Worm (Caenorhabditis elegans) whole organism, L1 larva: ENCODE measurements around the gene K08E7.8.

Experiments used
- C16A3.4 ChIP-seq: fragments of 150-350 bp; optimal IDR thresholded peaks from 2 replicates; lab custom pipeline; 2014; ENCODE audit warnings: missing biosample characterization, missing genetic modification characterization
- C34B4.2 ChIP-seq: sonication (generic microtip); optimal IDR thresholded peaks from 2 replicates; lab custom pipeline; 2017; ENCODE audit warnings: mild to moderate bottlenecking, missing genetic modification characterization, missing compliant biosample characterization
- Y116A8C.19 ChIP-seq: sonication (generic microtip); optimal IDR thresholded peaks from 2 replicates; lab custom pipeline; 2016; ENCODE audit warnings: missing compliant biosample characterization, missing genetic modification characterization, borderline replicate concordance
- aha-1 ChIP-seq: fragments of 150-350 bp; optimal IDR thresholded peaks from 2 replicates; lab custom pipeline; 2014; ENCODE audit warnings: missing biosample characterization, missing genetic modification characterization
- alr-1 ChIP-seq: fragments of 200-800 bp; sonication (Bioruptor generic); optimal IDR thresholded peaks from 2 replicates; lab custom pipeline; 2018; ENCODE audit warnings: borderline replicate concordance, mild to moderate bottlenecking, missing genetic modification characterization, missing compliant biosample characterization
- aly-2 ChIP-seq: fragments of 150-350 bp; optimal IDR thresholded peaks from 2 replicates; lab custom pipeline; 2014; ENCODE audit warnings: missing biosample characterization, missing genetic modification characterization
- blmp-1 ChIP-seq: fragments of 150-350 bp; optimal IDR thresholded peaks from 2 replicates; lab custom pipeline; 2014; ENCODE audit warnings: missing biosample characterization, missing genetic modification characterization
- ceh-63 ChIP-seq: fragments of 200-800 bp; sonication (Bioruptor generic); optimal IDR thresholded peaks from 2 replicates; lab custom pipeline; 2018; ENCODE audit warnings: mild to moderate bottlenecking, missing genetic modification characterization, missing compliant biosample characterization
- ceh-8 ChIP-seq: fragments of 200-800 bp; sonication (Bioruptor generic); optimal IDR thresholded peaks from 2 replicates; lab custom pipeline; 2018; ENCODE audit warnings: mild to moderate bottlenecking, missing genetic modification characterization, moderate library complexity, missing compliant biosample characterization
- ceh-82 ChIP-seq, 3 experiments: fragments of 150-350 bp in 1 of 3; sonication (generic microtip) in 2 of 3; optimal IDR thresholded peaks; 2 replicates each; lab custom pipeline; 2014 to 2017; ENCODE audit warnings: missing biosample characterization in 3 of 3, missing genetic modification characterization in 3 of 3
- ceh-88 ChIP-seq: fragments of 200-800 bp; sonication (Bioruptor generic); IDR thresholded peaks from 2 replicates; pipeline ENCODE4 v1.3.6; 2022; ENCODE audit warnings: missing genetic modification characterization, missing compliant biosample characterization
- ceh-90 ChIP-seq: sonication (generic microtip); optimal IDR thresholded peaks from 2 replicates; lab custom pipeline; 2016; ENCODE audit warnings: missing genetic modification characterization, missing compliant biosample characterization
- dpl-1 ChIP-seq, 3 experiments: fragments of 150-350 bp in 2 of 3; sonication (generic microtip) in 1 of 3; optimal IDR thresholded peaks; 2 replicates each; lab custom pipeline; 2014 to 2017; ENCODE audit warnings: missing biosample characterization in 3 of 3, missing genetic modification characterization in 3 of 3, missing genetic modification reagents in 3 of 3
- efl-1 ChIP-seq, 4 experiments: fragments of 150-350 bp; optimal IDR thresholded peaks in 3 of 4; peaks in 1 of 4; 1 replicate in 1 of 4; 2 replicates in 3 of 4; lab custom pipeline; 2014; ENCODE audit warnings: missing biosample characterization in 2 of 4, missing genetic modification characterization in 2 of 4, missing genetic modification reagents in 2 of 4
- efl-3 ChIP-seq: fragments of 200-800 bp; sonication (Bioruptor generic); optimal IDR thresholded peaks from 2 replicates; lab custom pipeline; 2018; ENCODE audit warnings: mild to moderate bottlenecking, missing genetic modification characterization, missing compliant biosample characterization
- egl-13 ChIP-seq: sonication (generic microtip); optimal IDR thresholded peaks from 2 replicates; lab custom pipeline; 2016; ENCODE audit warnings: missing genotype, missing genetic modification reagents, missing genetic modification characterization, missing compliant biosample characterization
- elt-2 ChIP-seq: sonication (generic microtip); optimal IDR thresholded peaks from 2 replicates; lab custom pipeline; 2016; ENCODE audit warnings: missing genetic modification characterization, mild to moderate bottlenecking, inconsistent platforms, missing compliant biosample characterization, missing genetic modification reagents
- elt-3 ChIP-seq, 6 experiments: fragments of 150-350 bp in 1 of 6; sonication (generic microtip); optimal IDR thresholded peaks; 2 replicates each; lab custom pipeline; 2017 to 2018; ENCODE audit warnings: missing biosample characterization in 6 of 6, missing genetic modification characterization in 6 of 6, inconsistent platforms in 1 of 6
- fkh-10 ChIP-seq: sonication (generic microtip); optimal IDR thresholded peaks from 2 replicates; lab custom pipeline; 2017; ENCODE audit warnings: missing biosample characterization, missing genetic modification reagents, missing genetic modification characterization
- fkh-4 ChIP-seq: sonication (generic microtip); optimal IDR thresholded peaks from 2 replicates; lab custom pipeline; 2016; ENCODE audit warnings: missing compliant biosample characterization, missing genetic modification characterization, borderline replicate concordance
- grh-1 ChIP-seq: fragments of 200-800 bp; sonication (Bioruptor generic); IDR thresholded peaks from 2 replicates; pipeline ENCODE4 v1.3.6; 2022; ENCODE audit warnings: missing genetic modification reagents, missing genetic modification characterization, missing compliant biosample characterization
- hlh-17 ChIP-seq: fragments of 200-800 bp; sonication (Bioruptor generic); optimal IDR thresholded peaks from 2 replicates; lab custom pipeline; 2018; ENCODE audit warnings: missing genetic modification characterization, mild to moderate bottlenecking, missing compliant biosample characterization, moderate library complexity, borderline replicate concordance
- hpl-2 ChIP-seq: fragments of 150-350 bp; optimal IDR thresholded peaks from 2 replicates; lab custom pipeline; 2014; ENCODE audit warnings: missing biosample characterization, missing genetic modification reagents, missing genetic modification characterization
- jun-1 ChIP-seq: fragments of 150-350 bp; optimal IDR thresholded peaks from 2 replicates; lab custom pipeline; 2014; ENCODE audit warnings: missing biosample characterization, missing genetic modification reagents, missing genetic modification characterization
- lin-14 ChIP-seq: fragments of 200-800 bp; sonication (Bioruptor generic); optimal IDR thresholded peaks from 2 replicates; lab custom pipeline; 2018; ENCODE audit warnings: mild to moderate bottlenecking, missing genetic modification characterization, moderate library complexity, missing compliant biosample characterization
- lin-15B ChIP-seq: fragments of 150-350 bp; sonication (generic microtip); optimal IDR thresholded peaks from 3 replicates; lab custom pipeline; 2014; ENCODE audit warnings: missing biosample characterization, missing genetic modification characterization
- lin-35 ChIP-seq, 2 experiments: fragments of 150-350 bp; optimal IDR thresholded peaks; 2 replicates each; lab custom pipeline; 2014; ENCODE audit warnings: missing biosample characterization in 2 of 2, missing genetic modification characterization in 2 of 2, missing genetic modification reagents in 2 of 2
- lin-39 ChIP-seq: fragments of 150-350 bp; optimal IDR thresholded peaks from 2 replicates; lab custom pipeline; 2014; ENCODE audit warnings: missing biosample characterization, missing genetic modification reagents, missing genetic modification characterization
- lir-3 ChIP-seq: sonication (generic microtip); optimal IDR thresholded peaks from 2 replicates; lab custom pipeline; 2016; ENCODE audit warnings: mild to moderate bottlenecking, missing genetic modification characterization, moderate library complexity, missing compliant biosample characterization; ENCODE audit not compliant: poor library complexity
- nhr-12 ChIP-seq: sonication (generic microtip); optimal IDR thresholded peaks from 2 replicates; lab custom pipeline; 2017; ENCODE audit warnings: missing biosample characterization, missing genetic modification characterization
- nhr-19 ChIP-seq: fragments of 200-800 bp; sonication (Bioruptor generic); conservative IDR thresholded peaks from 2 replicates; pipeline ENCODE4 v1.3.6; 2022; ENCODE audit warnings: missing genetic modification characterization, missing compliant biosample characterization
- nhr-237 ChIP-seq: fragments of 150-350 bp; optimal IDR thresholded peaks from 2 replicates; lab custom pipeline; 2014; ENCODE audit warnings: missing biosample characterization, missing genetic modification characterization
- nhr-28 ChIP-seq: fragments of 150-350 bp; optimal IDR thresholded peaks from 2 replicates; lab custom pipeline; 2014; ENCODE audit warnings: missing biosample characterization, missing genetic modification characterization
- nhr-71 ChIP-seq: sonication (generic microtip); optimal IDR thresholded peaks from 2 replicates; lab custom pipeline; 2016; ENCODE audit warnings: mild to moderate bottlenecking, missing genetic modification characterization, moderate library complexity, missing compliant biosample characterization
- nhr-77 ChIP-seq: fragments of 150-350 bp; optimal IDR thresholded peaks from 2 replicates; lab custom pipeline; 2014; ENCODE audit warnings: missing biosample characterization, missing genetic modification characterization
- nhr-84 ChIP-seq: sonication (generic microtip); optimal IDR thresholded peaks from 2 replicates; lab custom pipeline; 2017; ENCODE audit warnings: missing biosample characterization, missing genetic modification characterization
- pag-3 ChIP-seq: sonication (generic microtip); optimal IDR thresholded peaks from 2 replicates; lab custom pipeline; 2017; ENCODE audit warnings: missing genetic modification characterization, mild to moderate bottlenecking, missing compliant biosample characterization, antibody characterized with exemption, borderline replicate concordance; ENCODE audit not compliant: insufficient read depth
- pqm-1 ChIP-seq: sonication (generic microtip); optimal IDR thresholded peaks from 3 replicates; lab custom pipeline; 2017; ENCODE audit warnings: missing biosample characterization, missing genetic modification characterization
- skn-1 ChIP-seq: fragments of 150-350 bp; optimal IDR thresholded peaks from 2 replicates; lab custom pipeline; 2014; ENCODE audit warnings: missing biosample characterization, missing genetic modification characterization
- snpc-4 ChIP-seq: fragments of 150-350 bp; optimal IDR thresholded peaks from 2 replicates; lab custom pipeline; 2014; ENCODE audit warnings: missing biosample characterization, missing genetic modification characterization
- snu-23 ChIP-seq: sonication (generic microtip); optimal IDR thresholded peaks from 2 replicates; lab custom pipeline; 2016; ENCODE audit warnings: missing genetic modification characterization, missing compliant biosample characterization
- sptf-1 ChIP-seq: fragments of 150-350 bp; optimal IDR thresholded peaks from 2 replicates; lab custom pipeline; 2014; ENCODE audit warnings: missing biosample characterization, missing genetic modification characterization
- swsn-7 ChIP-seq: sonication (generic microtip); optimal IDR thresholded peaks from 2 replicates; lab custom pipeline; 2016; ENCODE audit warnings: missing genetic modification characterization, missing compliant biosample characterization
- tbx-2 ChIP-seq: sonication (generic microtip); optimal IDR thresholded peaks from 2 replicates; lab custom pipeline; 2016; ENCODE audit warnings: missing genetic modification characterization, missing compliant biosample characterization
- tlp-1 ChIP-seq: fragments of 150-350 bp; optimal IDR thresholded peaks from 2 replicates; lab custom pipeline; 2014; ENCODE audit warnings: missing biosample characterization, missing genetic modification characterization
- unc-130 ChIP-seq: fragments of 150-350 bp; optimal IDR thresholded peaks from 2 replicates; lab custom pipeline; 2017; ENCODE audit warnings: missing biosample characterization, missing genetic modification characterization, inconsistent platforms
- unc-30 ChIP-seq: sonication (generic microtip); optimal IDR thresholded peaks from 2 replicates; lab custom pipeline; 2017; ENCODE audit warnings: missing biosample characterization, missing genetic modification characterization
- unc-86 ChIP-seq: sonication (generic microtip); optimal IDR thresholded peaks from 2 replicates; lab custom pipeline; 2016; ENCODE audit warnings: missing genetic modification characterization, missing compliant biosample characterization
- vab-15 ChIP-seq: sonication (generic microtip); optimal IDR thresholded peaks from 2 replicates; lab custom pipeline; 2017; ENCODE audit warnings: missing genotype, mild to moderate bottlenecking, missing genetic modification characterization, missing compliant biosample characterization
- zag-1 ChIP-seq: fragments of 150-350 bp; optimal IDR thresholded peaks from 2 replicates; lab custom pipeline; 2014; ENCODE audit warnings: missing biosample characterization, missing genetic modification characterization
- ztf-11 ChIP-seq, 2 experiments: sonication (generic microtip); optimal IDR thresholded peaks; 2 replicates each; lab custom pipeline; 2016 to 2017; ENCODE audit warnings: missing genetic modification characterization in 2 of 2, missing biosample characterization in 1 of 2, missing compliant biosample characterization in 1 of 2
- ztf-4 ChIP-seq: fragments of 150-350 bp; optimal IDR thresholded peaks from 2 replicates; lab custom pipeline; 2014; ENCODE audit warnings: missing biosample characterization, missing genetic modification characterization

Gene K08E7.8

DNA sequence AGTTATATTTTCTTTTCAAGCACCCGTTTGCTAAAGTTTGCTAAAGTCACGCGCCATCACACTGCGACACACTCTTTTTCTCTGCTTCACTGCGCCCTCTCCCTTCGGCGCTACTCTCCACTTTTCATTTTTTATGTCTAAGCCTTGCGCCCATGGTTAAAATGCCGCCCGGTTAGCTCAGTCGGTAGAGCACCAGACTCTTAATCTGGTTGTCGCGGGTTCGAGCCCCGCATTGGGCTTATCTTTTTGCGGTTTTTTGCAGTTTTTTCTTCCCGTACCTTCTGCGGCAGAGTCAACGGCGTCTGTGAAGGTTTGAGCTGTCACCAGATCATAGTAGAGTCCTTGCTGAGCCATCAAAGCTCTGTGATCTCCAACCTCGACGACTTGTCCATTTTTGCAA, 8.7 kb upstream of the K08E7.8 start (continued):
- TF ChIP-seq ceh-63 (GFP tag; lab: Kevin White, UChicago) (peak; percentile 1), unc-30 (no peak), egl-13 (tag; lab: Kevin White, UChicago) (peak; percentile 73), elt-3 (tag; optimal IDR thresholded peaks at IDR 0.05; lab: Kevin White, UChicago) (peak in 2 of 6 experiments; percentile 1 to 21), grh-1 (no peak), C16A3.4 (peak; percentile 53), ztf-4 (tag; lab: Kevin White, UChicago) (no peak), zag-1 (tag; lab: Kevin White, UChicago) (no peak), lin-35 (GFP tag; optimal IDR thresholded peaks at IDR 0.05; lab: Kevin White, UChicago) (peak; percentile 68 to 78), lir-3 (tag; lab: Kevin White, UChicago) (peak; percentile 61), hlh-17 (GFP tag; lab: Kevin White, UChicago) (no peak), nhr-237 (tag; lab: Kevin White, UChicago) (no peak), alr-1 (tag; lab: Kevin White, UChicago) (no peak), dpl-1 (GFP tag; optimal IDR thresholded peaks at IDR 0.05; lab: Kevin White, UChicago) (peak; percentile 27 to 67 (median 53)), nhr-84 (tag; lab: Kevin White, UChicago) (no peak), pag-3 (tag; lab: Kevin White, UChicago) (no peak), unc-130 (tag; lab: Kevin White, UChicago) (no peak), lin-39 (tag; lab: Kevin White, UChicago) (no peak), ceh-90 (tag; lab: Kevin White, UChicago) (no peak), nhr-77 (tag; lab: Kevin White, UChicago) (peak; percentile 22), Y116A8C.19 (tag; lab: Kevin White, UChicago) (no peak), ceh-8 (GFP tag; lab: Kevin White, UChicago) (peak; percentile 77), nhr-71 (peak; percentile 89), snpc-4 (tag; lab: Kevin White, UChicago) (peak; percentile 42), sptf-1 (tag; lab: Kevin White, UChicago) (no peak), aly-2 (tag; lab: Kevin White, UChicago) (peak; percentile 40), nhr-19 (GFP tag; lab: Robert Waterston, UW) (peak; percentile 82), aha-1 (tag; lab: Kevin White, UChicago) (no peak), nhr-28 (tag; lab: Kevin White, UChicago) (no peak), jun-1 (tag; lab: Kevin White, UChicago) (peak; percentile 40), lin-15B (tag; lab: Kevin White, UChicago) (no peak), ztf-11 (tag; optimal IDR thresholded peaks at IDR 0.05; lab: Kevin White, UChicago) (peak in 1 of 2 experiments; percentile 40), efl-1 (optimal IDR thresholded peaks at IDR 0.05; lab: Kevin White, UChicago) (peak; percentile 71 to 73), efl-1 (GFP tag; optimal IDR thresholded peaks at IDR 0.05 in 1 of 2; lab: Kevin White, UChicago) (peak; percentile 59 to 96), ceh-88 (peak; percentile 68; the same call in 1 of the 2 replicates), skn-1 (peak; percentile 72), tbx-2 (peak; percentile 83), blmp-1 (tag; lab: Kevin White, UChicago) (no peak), C34B4.2 (tag; lab: Kevin White, UChicago) (no peak), hpl-2 (GFP tag; lab: Kevin White, UChicago) (no peak), efl-3 (GFP tag; lab: Kevin White, UChicago) (no peak), fkh-4 (no peak), snu-23 (GFP tag; lab: Kevin White, UChicago) (peak; percentile 91), vab-15 (tag; lab: Kevin White, UChicago) (peak; percentile 59), tlp-1 (no peak), pqm-1 (tag; lab: Kevin White, UChicago) (no peak), unc-86 (peak; percentile 76), nhr-12 (no peak), swsn-7 (tag; lab: Kevin White, UChicago) (peak; percentile 83), fkh-10 (GFP tag; lab: Kevin White, UChicago) (peak; percentile 33), lin-14 (GFP tag; lab: Kevin White, UChicago) (peak; percentile 88), elt-2 (tag; lab: Kevin White, UChicago) (no peak), ceh-82 (tag; optimal IDR thresholded peaks at IDR 0.05; lab: Kevin White, UChicago) (peak; percentile 41 to 84 (median 68))
